Fruit fly (Drosophila melanogaster): ENCODE results near the gene Rap1.

The Rap1 gene

DNA sequence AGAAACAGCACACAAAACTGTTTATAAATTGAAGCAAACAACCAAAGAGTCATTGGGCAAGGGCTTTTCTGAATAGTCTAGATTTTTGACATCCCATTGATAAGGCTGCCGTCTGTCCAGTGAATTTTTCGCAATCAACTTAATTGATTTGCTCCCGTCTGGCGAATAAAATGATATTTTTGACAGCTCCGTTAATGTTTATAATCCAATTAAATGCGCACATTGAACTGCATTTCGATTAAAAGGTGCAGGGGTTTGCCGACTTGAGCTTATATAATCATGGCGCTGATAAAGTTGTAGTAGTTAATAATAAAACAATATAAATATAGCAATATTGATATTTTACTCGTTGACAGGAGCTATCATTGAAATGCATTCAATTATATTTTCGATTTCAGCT lies 47.0 kb upstream of the Rap1 start:
- TF ChIP-seq cad (GFP tag; optimal IDR thresholded peaks at IDR 0.05) = no peak
- TF ChIP-seq CG4424 (GFP tag; optimal IDR thresholded peaks at IDR 0.05) = no peak
- TF ChIP-seq CG3838 (GFP tag; optimal IDR thresholded peaks at IDR 0.05) = no peak
- no peak for TF ChIP-seq Optix (GFP tag; IDR thresholded peaks at IDR 0.05)
- TF ChIP-seq D19B (GFP tag; optimal IDR thresholded peaks at IDR 0.05) = no peak
- no peak for TF ChIP-seq CG16779 (GFP tag; IDR thresholded peaks at IDR 0.05)
- TF ChIP-seq CG7839 (tag; optimal IDR thresholded peaks at IDR 0.05) = no peak
- no peak for TF ChIP-seq dati (GFP tag; IDR thresholded peaks at IDR 0.05)
- TF ChIP-seq CG13296 (GFP tag; optimal IDR thresholded peaks at IDR 0.05) = no peak
- TF ChIP-seq CG14667 (GFP tag; IDR thresholded peaks at IDR 0.05) = no peak
- TF ChIP-seq odd (GFP tag; optimal IDR thresholded peaks at IDR 0.05) = no peak
- no peak for TF ChIP-seq CG9797 (GFP tag; optimal IDR thresholded peaks at IDR 0.05)
- no peak for TF ChIP-seq kah (GFP tag; optimal IDR thresholded peaks at IDR 0.05)
- TF ChIP-seq Dfd (GFP tag; optimal IDR thresholded peaks at IDR 0.05) = no peak
- TF ChIP-seq twi (tag; optimal IDR thresholded peaks at IDR 0.05) = no peak
- TF ChIP-seq wdn (GFP tag; IDR thresholded peaks at IDR 0.05) = no peak

dm6 chr3L:1906208-1906607 lies 44.2 kb upstream of the Rap1 start:
- TF ChIP-seq sens (GFP tag) (peak; percentile 66), Drgx (GFP tag; IDR thresholded peaks at IDR 0.05) (0 out of 2 replicates have a peak, but pooled peaks have one; percentile 19), Hey (tag; optimal IDR thresholded peaks at IDR 0.05) (no peak), CG13624 (GFP tag; optimal IDR thresholded peaks at IDR 0.05) (no peak), Blimp-1 (GFP tag; optimal IDR thresholded peaks at IDR 0.05) (peak; percentile 23), dysf (GFP tag; IDR thresholded peaks at IDR 0.05) (0 out of 3 replicates have a peak, but pooled peaks have one; percentile 10)

dm6 chr3L:1905273-1905672 lies 43.2 kb upstream of the Rap1 start:
- no peak for TF ChIP-seq chinmo (GFP tag; IDR thresholded peaks at IDR 0.05; ENCODE audit: partially characterized antibody)
- TF ChIP-seq Oaz (GFP tag; IDR thresholded peaks at IDR 0.05) = no peak
- TF ChIP-seq CG4360 (GFP tag; IDR thresholded peaks at IDR 0.05) = no peak
- no peak for TF ChIP-seq exex (tag; optimal IDR thresholded peaks at IDR 0.05)
- no peak for TF ChIP-seq Nf-YB (GFP tag; optimal IDR thresholded peaks at IDR 0.05)
- TF ChIP-seq Drgx (GFP tag; IDR thresholded peaks at IDR 0.05) = peak; percentile 17; the same call in 1 of the 2 replicates

DNA sequence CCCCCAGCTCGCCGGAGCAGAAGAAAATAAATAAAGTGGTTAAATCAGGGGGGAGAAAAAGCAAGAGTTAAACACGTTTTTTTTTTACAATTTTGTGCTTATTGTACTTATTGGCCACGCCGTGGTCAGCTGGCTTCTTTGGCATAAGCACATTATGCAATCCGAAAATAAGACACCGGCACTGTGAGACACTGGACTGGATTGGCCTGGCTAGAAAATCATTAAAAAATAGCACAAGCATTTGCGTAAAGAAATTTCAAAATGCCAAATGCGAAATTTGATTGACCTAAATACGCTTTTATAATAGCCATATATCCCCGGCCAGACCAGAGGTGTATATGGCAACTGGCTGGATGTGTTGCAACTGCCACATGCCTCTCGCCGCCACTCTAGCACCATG lies 42.4 kb upstream of the Rap1 start:
- TF ChIP-seq D (optimal IDR thresholded peaks at IDR 0.05) (no peak), D (GFP tag; optimal IDR thresholded peaks at IDR 0.05) (no peak), Myb (GFP tag; optimal IDR thresholded peaks at IDR 0.05) (no peak), prd (optimal IDR thresholded peaks at IDR 0.05) (no peak), prd (GFP tag; IDR thresholded peaks at IDR 0.05) (no peak), Sry-β (GFP tag; optimal IDR thresholded peaks at IDR 0.05) (no peak), br (optimal IDR thresholded peaks at IDR 0.05) (no peak), CG7745 (tag; optimal IDR thresholded peaks at IDR 0.05) (no peak), CG3995 (GFP tag; optimal IDR thresholded peaks at IDR 0.05) (no peak), klu (GFP tag; IDR thresholded peaks at IDR 0.05) (no peak), Dref (GFP tag; IDR thresholded peaks at IDR 0.05) (no peak), CG11695 (GFP tag; IDR thresholded peaks at IDR 0.05) (no peak), CG13287 (GFP tag; IDR thresholded peaks at IDR 0.05; ENCODE audit: partially characterized antibody) (no peak), Elba2 (GFP tag; optimal IDR thresholded peaks at IDR 0.05) (no peak)

All from whole organism, embryonic.